Worm (Caenorhabditis elegans) whole organism, midembryonic: ENCODE data around the gene Y113G7B.11.

Experiments used
- cog-1 ChIP-seq: sonication (generic microtip); optimal IDR thresholded peaks from 2 replicates; lab custom pipeline; 2016; ENCODE audit warnings: missing genetic modification characterization, missing compliant biosample characterization
- flt-1 ChIP-seq: fragments of 200-800 bp; sonication (Bioruptor generic); IDR thresholded peaks from 2 replicates; pipeline ENCODE4 v1.3.6; 2022; ENCODE audit warnings: missing genetic modification characterization, missing compliant biosample characterization
- klf-2 ChIP-seq: fragments of 200-800 bp; sonication (Bioruptor generic); conservative IDR thresholded peaks from 2 replicates; pipeline ENCODE4 v1.3.6; 2022; ENCODE audit warnings: missing genetic modification reagents, missing genetic modification characterization, missing compliant biosample characterization
- med-1 ChIP-seq: sonication (generic microtip); optimal IDR thresholded peaks from 2 replicates; lab custom pipeline; 2017; ENCODE audit warnings: missing genetic modification characterization, mild to moderate bottlenecking, missing compliant biosample characterization, antibody characterized with exemption, missing genetic modification reagents; ENCODE audit not compliant: insufficient read depth

DNA sequence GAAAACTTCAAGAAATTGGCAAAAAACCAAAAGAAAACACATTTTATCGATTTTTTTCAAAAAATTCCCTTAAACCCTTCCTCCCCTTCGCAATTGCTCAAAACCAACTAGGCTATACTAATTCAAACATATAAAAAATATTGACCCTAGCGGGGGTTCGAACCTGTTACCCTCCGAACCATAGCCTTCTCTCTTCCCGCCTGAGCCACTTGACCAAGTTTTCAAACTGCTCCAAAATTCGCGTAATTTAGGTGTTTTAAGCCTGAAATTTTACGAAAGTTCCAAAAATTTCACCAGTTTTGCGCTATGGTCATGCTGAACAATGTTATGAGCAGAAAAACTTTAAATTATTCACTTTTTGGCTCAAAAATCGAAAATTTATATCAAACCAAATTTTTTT lies 19.3 kb upstream of the Y113G7B.11 start:
- TF ChIP-seq med-1 (no peak), cog-1 (tag; lab: Kevin White, UChicago) (no peak), flt-1 (GFP tag; lab: Robert Waterston, UW) (0 out of 2 replicates have a peak, but pooled peaks have one; percentile 4), klf-2 (GFP tag; lab: Robert Waterston, UW) (no peak)
